Worm (Caenorhabditis elegans): Measurements from ENCODE around the gene cky-1.

cky-1 gene

ce11 chrV:12760913-12761312, 24.4 kb downstream of the cky-1 start, which contains the start of gene F18E2.15:
TSS of gene F18E2.15 (minus strand) at chrV:12761013.
- TF ChIP-seq tbx-37 (GFP tag; conservative IDR thresholded peaks at IDR 0.05) (no peak), scrt-1 (GFP tag; IDR thresholded peaks at IDR 0.05) (no peak), pes-1 (GFP tag; IDR thresholded peaks at IDR 0.05) (no peak), ceh-13 (GFP tag; optimal IDR thresholded peaks at IDR 0.05) (no peak), F13C5.2 (tag; optimal IDR thresholded peaks at IDR 0.05) (no peak), hmg-4 (GFP tag; optimal IDR thresholded peaks at IDR 0.05) (no peak), ama-1 (optimal IDR thresholded peaks at IDR 0.05) (no peak), tra-4 (tag; optimal IDR thresholded peaks at IDR 0.05) (no peak), hnd-1 (tag; optimal IDR thresholded peaks at IDR 0.05) (no peak), B0310.2 (tag; optimal IDR thresholded peaks at IDR 0.05) (no peak), ets-7 (tag; optimal IDR thresholded peaks at IDR 0.05) (no peak), tbx-11 (GFP tag; IDR thresholded peaks at IDR 0.05) (no peak)

DNA sequence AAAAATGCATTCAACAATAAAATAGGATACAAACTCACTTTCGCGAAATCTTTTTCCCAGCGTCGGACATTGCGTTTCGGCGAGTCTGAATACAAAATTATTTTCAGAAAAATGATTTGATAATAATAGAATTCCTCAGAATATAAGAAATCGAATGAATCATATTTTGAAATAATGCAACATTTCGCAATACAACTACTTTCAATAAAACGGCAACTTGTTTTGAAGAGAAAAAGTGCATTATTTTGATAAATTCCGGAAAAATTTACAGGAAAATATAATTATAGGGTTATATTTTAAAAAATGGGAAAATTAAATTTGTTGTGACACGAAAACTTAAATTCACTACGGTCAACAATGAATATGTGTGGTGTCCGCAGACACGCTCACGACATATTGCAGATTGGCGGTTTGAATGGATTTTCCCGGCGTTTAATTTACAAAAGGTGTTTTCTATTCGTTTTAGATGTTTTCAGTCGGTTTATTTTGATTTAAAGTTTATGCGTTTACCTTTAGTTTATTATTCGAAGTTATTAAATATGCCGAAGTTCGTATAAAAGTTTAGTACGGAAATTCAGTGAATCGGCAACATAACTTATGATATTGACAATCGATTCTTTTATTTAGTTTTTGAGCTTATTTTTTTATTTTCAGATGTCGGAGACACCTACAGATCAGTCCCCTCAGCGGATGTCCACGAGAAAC, 26.9 kb downstream of the cky-1 start, which contains the start of the genes abcf-1 and scc-3:
TSS of gene abcf-1 (minus strand) at position 85 of the 705 bp plus-strand sequence.
TSS of gene scc-3 (plus strand) at position 655 of the 705 bp plus-strand sequence.
- peak; percentile 20 for TF ChIP-seq F13C5.2 (tag; optimal IDR thresholded peaks at IDR 0.05)
- TF ChIP-seq ets-7 (tag; optimal IDR thresholded peaks at IDR 0.05), result no peak
- no peak for TF ChIP-seq ceh-36 (tag; optimal IDR thresholded peaks at IDR 0.05)

ce11 chrV:12768946-12769345, 32.4 kb downstream of the cky-1 start, which contains the start of gene srt-43:
TSS of gene srt-43 (plus strand) at chrV:12769246.
- TF ChIP-seq ama-1 (optimal IDR thresholded peaks at IDR 0.05) (no peak), pes-1 (GFP tag; IDR thresholded peaks at IDR 0.05) (no peak), hmg-4 (GFP tag; optimal IDR thresholded peaks at IDR 0.05) (no peak), ets-7 (tag; optimal IDR thresholded peaks at IDR 0.05) (no peak), sea-1 (GFP tag; conservative IDR thresholded peaks at IDR 0.05) (no peak), B0310.2 (tag; optimal IDR thresholded peaks at IDR 0.05) (no peak), tbx-11 (GFP tag; IDR thresholded peaks at IDR 0.05) (no peak), hmbx-1 (tag; optimal IDR thresholded peaks at IDR 0.05) (no peak), flt-1 (GFP tag; IDR thresholded peaks at IDR 0.05) (no peak), ceh-36 (tag; optimal IDR thresholded peaks at IDR 0.05) (no peak), scrt-1 (GFP tag; IDR thresholded peaks at IDR 0.05) (no peak), F13C5.2 (tag; optimal IDR thresholded peaks at IDR 0.05) (no peak), tra-4 (tag; optimal IDR thresholded peaks at IDR 0.05) (no peak), ceh-13 (GFP tag; optimal IDR thresholded peaks at IDR 0.05) (no peak)

DNA sequence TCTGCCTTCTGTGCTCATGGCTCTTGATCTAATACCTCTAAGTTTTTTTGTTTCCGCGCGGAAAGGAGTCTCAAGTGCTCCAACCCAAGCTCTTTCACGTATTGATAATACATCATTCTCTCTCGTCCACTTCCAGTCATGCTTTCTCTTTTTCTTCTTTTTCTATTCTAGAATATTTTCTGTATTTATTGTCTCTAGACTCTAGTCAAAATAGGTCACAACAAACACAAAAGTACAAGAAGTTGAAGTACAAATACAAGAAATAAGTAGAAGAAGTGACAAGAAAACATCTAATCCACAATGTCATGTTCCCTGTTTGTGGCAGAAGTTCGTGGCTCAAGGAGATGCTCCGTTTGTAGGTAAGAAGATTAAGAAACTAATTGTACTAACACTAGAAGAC, 36.7 kb downstream of the cky-1 start, which contains the start of gene ZC455.1:
TSS of gene ZC455.1 (plus strand) at position 301 of the 400 bp plus-strand sequence.
- TF ChIP-seq pes-1 (GFP tag; IDR thresholded peaks at IDR 0.05), result no peak
- no peak for TF ChIP-seq tbx-11 (GFP tag; IDR thresholded peaks at IDR 0.05)
- TF ChIP-seq flt-1 (GFP tag; IDR thresholded peaks at IDR 0.05), result no peak
- TF ChIP-seq B0310.2 (tag; optimal IDR thresholded peaks at IDR 0.05), result no peak
- no peak for TF ChIP-seq hmbx-1 (tag; optimal IDR thresholded peaks at IDR 0.05)
- no peak for TF ChIP-seq sea-1 (GFP tag; conservative IDR thresholded peaks at IDR 0.05)
- TF ChIP-seq scrt-1 (GFP tag; IDR thresholded peaks at IDR 0.05), result no peak
- no peak for TF ChIP-seq aly-1 (tag; optimal IDR thresholded peaks at IDR 0.05)

- TF ChIP-seq ets-7 (tag; optimal IDR thresholded peaks at IDR 0.05) (no peak), hnd-1 (tag; optimal IDR thresholded peaks at IDR 0.05) (no peak), aly-1 (tag; optimal IDR thresholded peaks at IDR 0.05) (no peak), flt-1 (GFP tag; IDR thresholded peaks at IDR 0.05) (no peak), ama-1 (optimal IDR thresholded peaks at IDR 0.05) (no peak)
Measured at ce11 chrV:12773852-12774251, 37.3 kb downstream of the cky-1 start.

DNA sequence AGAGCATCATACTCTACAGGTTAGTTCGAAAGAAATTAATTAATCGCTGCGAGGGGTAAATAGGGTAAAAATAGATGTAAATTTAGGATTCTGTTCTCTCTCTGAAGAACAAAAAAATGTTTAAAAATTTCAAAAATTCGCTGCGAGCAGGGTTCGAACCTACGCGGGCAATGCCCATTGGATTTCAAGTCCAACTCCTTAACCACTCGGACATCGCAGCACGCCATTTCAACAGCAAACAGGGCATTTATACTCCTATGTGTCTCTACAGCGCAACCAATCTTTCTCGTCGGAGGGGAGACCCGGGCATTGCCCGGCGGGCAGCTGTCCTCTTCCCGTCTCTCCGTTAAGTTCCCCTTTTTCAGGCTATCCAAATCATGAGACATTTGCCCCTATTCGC, 43.7 kb downstream of the cky-1 start:
- TF ChIP-seq tra-4 (tag; optimal IDR thresholded peaks at IDR 0.05), result peak; percentile 74
- peak; percentile 85 for TF ChIP-seq ceh-13 (GFP tag; optimal IDR thresholded peaks at IDR 0.05)
- no peak for TF ChIP-seq ama-1 (optimal IDR thresholded peaks at IDR 0.05)
- TF ChIP-seq ets-7 (tag; optimal IDR thresholded peaks at IDR 0.05), result peak; percentile 77
- TF ChIP-seq pes-1 (GFP tag; IDR thresholded peaks at IDR 0.05), result peak; percentile 97
- TF ChIP-seq aly-1 (tag; optimal IDR thresholded peaks at IDR 0.05), result peak; percentile 90
- peak; percentile 98 for TF ChIP-seq scrt-1 (GFP tag; IDR thresholded peaks at IDR 0.05)
- TF ChIP-seq B0310.2 (tag; optimal IDR thresholded peaks at IDR 0.05), result peak; percentile 90
- TF ChIP-seq F13C5.2 (tag; optimal IDR thresholded peaks at IDR 0.05), result peak; percentile 88
- peak; percentile 98 for TF ChIP-seq sea-1 (GFP tag; conservative IDR thresholded peaks at IDR 0.05)
- TF ChIP-seq hmbx-1 (tag; optimal IDR thresholded peaks at IDR 0.05), result peak; percentile 80
- TF ChIP-seq tbx-11 (GFP tag; IDR thresholded peaks at IDR 0.05), result peak; percentile 95
- peak; percentile 94 for TF ChIP-seq tbx-37 (GFP tag; conservative IDR thresholded peaks at IDR 0.05)
- TF ChIP-seq hmg-4 (GFP tag; optimal IDR thresholded peaks at IDR 0.05), result peak; percentile 94
- TF ChIP-seq ceh-36 (tag; optimal IDR thresholded peaks at IDR 0.05), result peak; percentile 93
- peak; percentile 88 for TF ChIP-seq hnd-1 (tag; optimal IDR thresholded peaks at IDR 0.05)
- TF ChIP-seq flt-1 (GFP tag; IDR thresholded peaks at IDR 0.05), result peak; percentile 97

ce11 chrV:12784861-12785260, 48.4 kb downstream of the cky-1 start, which contains the start of gene sre-20:
TSS of gene sre-20 (minus strand) at chrV:12784961.
- TF ChIP-seq hnd-1 (tag; optimal IDR thresholded peaks at IDR 0.05) (no peak), ets-7 (tag; optimal IDR thresholded peaks at IDR 0.05) (no peak), hmbx-1 (tag; optimal IDR thresholded peaks at IDR 0.05) (no peak), tra-4 (tag; optimal IDR thresholded peaks at IDR 0.05) (no peak), ceh-36 (tag; optimal IDR thresholded peaks at IDR 0.05) (no peak)

DNA sequence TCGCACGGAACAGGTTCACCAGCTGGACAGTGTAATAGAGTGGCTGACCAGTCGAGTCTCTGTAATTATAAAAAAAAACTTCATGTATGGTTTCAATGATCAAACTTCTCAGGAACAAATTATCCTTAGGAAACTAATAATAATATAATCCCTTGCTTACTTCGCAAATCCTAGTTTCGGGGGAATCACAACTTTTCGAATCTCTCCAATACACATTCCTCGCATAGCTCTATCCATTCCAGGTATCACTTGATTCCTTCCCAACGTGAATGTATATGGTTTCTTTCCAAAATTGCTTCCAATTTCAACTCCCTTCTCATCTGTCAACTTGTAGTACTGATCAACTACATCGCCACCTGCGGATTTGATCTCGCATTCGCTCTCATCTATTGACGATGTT, 49.8 kb downstream of the cky-1 start:
- TF ChIP-seq hmg-4 (GFP tag; optimal IDR thresholded peaks at IDR 0.05) (no peak), ama-1 (optimal IDR thresholded peaks at IDR 0.05) (no peak), tbx-37 (GFP tag; conservative IDR thresholded peaks at IDR 0.05) (no peak), sea-1 (GFP tag; conservative IDR thresholded peaks at IDR 0.05) (no peak), F13C5.2 (tag; optimal IDR thresholded peaks at IDR 0.05) (no peak), hmbx-1 (tag; optimal IDR thresholded peaks at IDR 0.05) (no peak), tra-4 (tag; optimal IDR thresholded peaks at IDR 0.05) (no peak), pes-1 (GFP tag; IDR thresholded peaks at IDR 0.05) (no peak), scrt-1 (GFP tag; IDR thresholded peaks at IDR 0.05) (no peak), B0310.2 (tag; optimal IDR thresholded peaks at IDR 0.05) (no peak), ceh-13 (GFP tag; optimal IDR thresholded peaks at IDR 0.05) (no peak), ets-7 (tag; optimal IDR thresholded peaks at IDR 0.05) (no peak), ceh-36 (tag; optimal IDR thresholded peaks at IDR 0.05) (no peak), tbx-11 (GFP tag; IDR thresholded peaks at IDR 0.05) (no peak), aly-1 (tag; optimal IDR thresholded peaks at IDR 0.05) (no peak), flt-1 (GFP tag; IDR thresholded peaks at IDR 0.05) (no peak), hnd-1 (tag; optimal IDR thresholded peaks at IDR 0.05) (no peak)

Data from whole organism, early embryonic.